Fruit fly (Drosophila melanogaster): ENCODE data around the gene Kap-alpha3.

The Kap-alpha3 gene

DNA sequence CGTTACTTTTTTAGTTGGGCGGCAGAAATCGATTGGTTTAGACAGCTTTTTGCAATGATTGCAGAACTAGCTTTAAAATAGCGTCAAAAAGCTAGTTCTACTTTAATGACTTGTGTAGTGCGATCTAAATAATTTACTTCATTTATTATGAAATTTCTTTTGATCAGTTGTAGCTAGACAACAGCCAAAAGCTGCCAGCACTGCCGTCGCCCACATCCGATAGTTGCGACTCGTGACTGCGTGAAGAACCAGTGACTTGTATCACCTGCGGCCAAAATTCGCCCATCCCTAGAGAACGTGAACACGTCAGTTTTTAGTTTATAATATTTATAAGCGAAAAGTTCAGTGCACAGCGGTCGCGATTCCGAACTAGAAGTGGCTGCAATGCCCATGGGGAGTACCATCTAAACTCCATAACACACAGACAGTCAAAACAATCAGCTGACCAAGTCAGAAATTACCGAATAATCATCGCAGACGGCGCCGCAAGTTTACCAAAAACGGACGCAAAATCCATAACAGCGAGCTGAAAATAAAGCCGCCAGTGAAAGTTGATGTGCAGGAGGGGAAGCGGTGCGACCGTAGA, 9.2 kb upstream of the Kap-alpha3 start, which contains the start of gene P58IPK (continued):
- TF ChIP-seq CG11456 (GFP tag; IDR thresholded peaks at IDR 0.05) (peak; percentile 85; the same call in 2 of the 3 replicates), CG32532 (GFP tag; IDR thresholded peaks at IDR 0.05) (peak; percentile 76), dmrt99B (tag; optimal IDR thresholded peaks at IDR 0.05) (no peak), bab2 (GFP tag; optimal IDR thresholded peaks at IDR 0.05) (peak; percentile 70), grn (GFP tag; optimal IDR thresholded peaks at IDR 0.05) (peak; percentile 6), grau (tag; optimal IDR thresholded peaks at IDR 0.05) (peak; percentile 64), CG12299 (tag; optimal IDR thresholded peaks at IDR 0.05) (peak; percentile 26), pan (optimal IDR thresholded peaks at IDR 0.05) (no peak), pan (GFP tag; optimal IDR thresholded peaks at IDR 0.05 in 1 of 2, IDR thresholded peaks at IDR 0.05 in 1 of 2) (peak in 1 of 2 experiments; percentile 44), CG1529 (GFP tag; optimal IDR thresholded peaks at IDR 0.05) (no peak), pzg (GFP tag; optimal IDR thresholded peaks at IDR 0.05) (peak; percentile 92), kay (GFP tag; optimal IDR thresholded peaks at IDR 0.05) (peak; percentile 70), CG10431 (GFP tag; optimal IDR thresholded peaks at IDR 0.05) (no peak), CG18011 (GFP tag; optimal IDR thresholded peaks at IDR 0.05) (peak; percentile 65), kni (GFP tag; optimal IDR thresholded peaks at IDR 0.05) (peak; percentile 22), CG10565 (GFP tag; optimal IDR thresholded peaks at IDR 0.05) (no peak), gcm (GFP tag; optimal IDR thresholded peaks at IDR 0.05) (no peak), Nf-YB (GFP tag; optimal IDR thresholded peaks at IDR 0.05) (peak; percentile 27), tgo (GFP tag; IDR thresholded peaks at IDR 0.05) (peak; percentile 52), toy (GFP tag; IDR thresholded peaks at IDR 0.05) (no peak), CG7556 (GFP tag; optimal IDR thresholded peaks at IDR 0.05) (peak; percentile 2), hkb (optimal IDR thresholded peaks at IDR 0.05) (no peak), hkb (GFP tag; IDR thresholded peaks at IDR 0.05) (peak; percentile 49; the same call in 1 of the 2 replicates), Ptx1 (GFP tag; IDR thresholded peaks at IDR 0.05) (peak; percentile 52), dati (GFP tag; IDR thresholded peaks at IDR 0.05) (no peak), p53 (GFP tag; optimal IDR thresholded peaks at IDR 0.05) (peak; percentile 60), org-1 (GFP tag; optimal IDR thresholded peaks at IDR 0.05) (no peak), her (GFP tag; optimal IDR thresholded peaks at IDR 0.05) (peak; percentile 44), prd (optimal IDR thresholded peaks at IDR 0.05) (no peak), prd (GFP tag; IDR thresholded peaks at IDR 0.05) (peak; percentile 73), oc (tag; optimal IDR thresholded peaks at IDR 0.05) (no peak), H15 (GFP tag; IDR thresholded peaks at IDR 0.05) (peak; percentile 45; the same call in 1 of the 3 replicates), gem (tag; optimal IDR thresholded peaks at IDR 0.05) (peak; percentile 68), pfk (GFP tag; optimal IDR thresholded peaks at IDR 0.05) (no peak), CG4617 (GFP tag; optimal IDR thresholded peaks at IDR 0.05; ENCODE audit: borderline replicate concordance) (peak; percentile 79), CG6654 (GFP tag; optimal IDR thresholded peaks at IDR 0.05) (no peak), row (GFP tag; IDR thresholded peaks at IDR 0.05) (peak; percentile 93), br (optimal IDR thresholded peaks at IDR 0.05) (no peak), CG1647 (GFP tag; optimal IDR thresholded peaks at IDR 0.05) (peak; percentile 57), CTCF (GFP tag; optimal IDR thresholded peaks at IDR 0.05) (no peak), CG31388 (GFP tag; optimal IDR thresholded peaks at IDR 0.05) (no peak), Abd-B (GFP tag; optimal IDR thresholded peaks at IDR 0.05) (peak; percentile 53), Dip3 (GFP tag; optimal IDR thresholded peaks at IDR 0.05) (peak; percentile 68), Stat92E (GFP tag; optimal IDR thresholded peaks at IDR 0.05) (no peak), ATbp (GFP tag; optimal IDR thresholded peaks at IDR 0.05) (no peak), fd64A (GFP tag; optimal IDR thresholded peaks at IDR 0.05) (no peak), Bdp1 (GFP tag; optimal IDR thresholded peaks at IDR 0.05) (peak; percentile 69), CG7745 (tag; optimal IDR thresholded peaks at IDR 0.05) (no peak), trh (GFP tag; optimal IDR thresholded peaks at IDR 0.05) (no peak), CG18599 (GFP tag; optimal IDR thresholded peaks at IDR 0.05) (peak; percentile 54), BtbVII (GFP tag; optimal IDR thresholded peaks at IDR 0.05) (no peak), CG11247 (GFP tag; IDR thresholded peaks at IDR 0.05) (peak; percentile 45; the same call in 1 of the 2 replicates)

All from whole organism, embryonic.